Fruit fly (Drosophila melanogaster): Measurements from ENCODE around the gene CG12111.

Gene CG12111

DNA sequence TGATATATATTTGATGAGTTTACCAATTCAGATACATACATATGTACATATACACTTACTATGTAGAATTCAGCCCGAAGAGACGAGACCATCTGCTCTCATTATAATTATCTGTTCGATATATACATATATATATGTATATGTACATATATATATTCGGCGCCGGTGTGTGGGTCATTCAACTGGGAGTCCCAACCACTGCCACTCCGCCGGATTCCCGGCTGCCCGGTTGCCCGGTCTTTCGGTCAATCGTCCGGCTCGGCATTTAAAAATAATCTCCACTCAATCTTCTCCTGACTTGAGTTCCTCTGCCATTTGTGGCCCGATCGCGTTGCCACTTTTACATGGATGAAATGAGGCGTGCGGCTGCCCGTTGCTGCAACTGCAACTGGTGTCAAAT, 5.9 kb upstream of the CG12111 start:
- TF ChIP-seq CG8301 (tag; optimal IDR thresholded peaks at IDR 0.05) (no peak), CG34367 (tag; optimal IDR thresholded peaks at IDR 0.05) (no peak), Pif1B (GFP tag; optimal IDR thresholded peaks at IDR 0.05) (no peak), Ets98B (GFP tag; IDR thresholded peaks at IDR 0.05) (no peak), CG13204 (GFP tag; optimal IDR thresholded peaks at IDR 0.05) (no peak), CG32121 (GFP tag; IDR thresholded peaks at IDR 0.05) (no peak)

DNA sequence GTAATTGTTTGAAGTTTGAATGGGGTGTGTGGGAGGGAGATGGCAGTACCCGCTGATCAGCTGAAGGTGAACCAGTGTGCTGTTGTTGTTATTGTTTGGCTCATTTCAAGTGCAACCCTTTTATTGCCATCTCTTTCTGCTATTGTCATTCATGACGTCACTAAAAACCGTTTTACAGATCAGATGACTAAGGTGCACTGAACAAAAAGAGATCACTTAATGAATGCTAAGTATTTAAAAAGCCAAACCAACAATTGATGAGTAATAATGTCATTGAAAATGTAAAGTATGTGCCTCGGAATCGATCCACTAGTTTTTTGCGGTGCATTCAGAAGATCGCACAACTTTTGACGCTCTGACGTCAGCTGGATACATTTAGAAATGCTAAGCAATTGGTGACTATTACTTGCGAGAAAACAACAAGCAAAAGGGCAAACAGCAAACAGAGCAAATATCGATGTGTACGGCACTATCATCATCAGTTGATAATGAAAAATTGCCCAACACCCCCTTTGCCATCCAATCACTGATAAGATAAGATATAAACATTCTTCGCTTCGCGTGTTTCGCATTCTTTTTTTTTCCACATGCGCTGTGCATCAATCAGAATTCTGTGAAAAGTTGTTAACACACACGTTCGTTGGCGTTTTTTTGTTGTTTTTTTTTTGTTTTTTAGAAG, 4.1 kb upstream of the CG12111 start:
- no peak for TF ChIP-seq D1 (tag; optimal IDR thresholded peaks at IDR 0.05)
- peak; percentile 25 for TF ChIP-seq CG12605 (GFP tag; IDR thresholded peaks at IDR 0.05)
- no peak for TF ChIP-seq CG10348 (GFP tag; IDR thresholded peaks at IDR 0.05)
- peak; percentile 33 for TF ChIP-seq CG34367 (tag; optimal IDR thresholded peaks at IDR 0.05)
- 0 out of 2 replicates have a peak, but pooled peaks have one; percentile 4 for TF ChIP-seq rn (GFP tag; IDR thresholded peaks at IDR 0.05)
- peak; percentile 58 for TF ChIP-seq Pif1B (GFP tag; optimal IDR thresholded peaks at IDR 0.05)
- peak; percentile 46 for TF ChIP-seq Snoo (tag; optimal IDR thresholded peaks at IDR 0.05)
- TF ChIP-seq CG8301 (tag; optimal IDR thresholded peaks at IDR 0.05), result peak; percentile 48
- TF ChIP-seq Ets98B (GFP tag; IDR thresholded peaks at IDR 0.05), result peak; percentile 31; the same call in 1 of the 2 replicates
- peak; percentile 58 for TF ChIP-seq CG8159 (tag; optimal IDR thresholded peaks at IDR 0.05)
- no peak for TF ChIP-seq gl (tag; optimal IDR thresholded peaks at IDR 0.05)
- TF ChIP-seq EcR (GFP tag; optimal IDR thresholded peaks at IDR 0.05), result no peak
- peak; percentile 21 for TF ChIP-seq CG15710 (tag; optimal IDR thresholded peaks at IDR 0.05)
- peak; percentile 29 for TF ChIP-seq CG9948 (tag; optimal IDR thresholded peaks at IDR 0.05)
- TF ChIP-seq CG32121 (GFP tag; IDR thresholded peaks at IDR 0.05), result no peak
- peak; percentile 30; the same call in 1 of the 3 replicates for TF ChIP-seq CG4496 (GFP tag; IDR thresholded peaks at IDR 0.05)
- peak; percentile 48; the same call in 2 of the 3 replicates for TF ChIP-seq fd96Ca (GFP tag; IDR thresholded peaks at IDR 0.05)
- TF ChIP-seq CG13204 (GFP tag; optimal IDR thresholded peaks at IDR 0.05), result no peak
- TF ChIP-seq Pif1A (GFP tag; optimal IDR thresholded peaks at IDR 0.05), result peak; percentile 52
- TF ChIP-seq CG14655 (GFP tag; optimal IDR thresholded peaks at IDR 0.05), result peak; percentile 51
- peak; percentile 45 for TF ChIP-seq CG17806 (tag; optimal IDR thresholded peaks at IDR 0.05)

DNA sequence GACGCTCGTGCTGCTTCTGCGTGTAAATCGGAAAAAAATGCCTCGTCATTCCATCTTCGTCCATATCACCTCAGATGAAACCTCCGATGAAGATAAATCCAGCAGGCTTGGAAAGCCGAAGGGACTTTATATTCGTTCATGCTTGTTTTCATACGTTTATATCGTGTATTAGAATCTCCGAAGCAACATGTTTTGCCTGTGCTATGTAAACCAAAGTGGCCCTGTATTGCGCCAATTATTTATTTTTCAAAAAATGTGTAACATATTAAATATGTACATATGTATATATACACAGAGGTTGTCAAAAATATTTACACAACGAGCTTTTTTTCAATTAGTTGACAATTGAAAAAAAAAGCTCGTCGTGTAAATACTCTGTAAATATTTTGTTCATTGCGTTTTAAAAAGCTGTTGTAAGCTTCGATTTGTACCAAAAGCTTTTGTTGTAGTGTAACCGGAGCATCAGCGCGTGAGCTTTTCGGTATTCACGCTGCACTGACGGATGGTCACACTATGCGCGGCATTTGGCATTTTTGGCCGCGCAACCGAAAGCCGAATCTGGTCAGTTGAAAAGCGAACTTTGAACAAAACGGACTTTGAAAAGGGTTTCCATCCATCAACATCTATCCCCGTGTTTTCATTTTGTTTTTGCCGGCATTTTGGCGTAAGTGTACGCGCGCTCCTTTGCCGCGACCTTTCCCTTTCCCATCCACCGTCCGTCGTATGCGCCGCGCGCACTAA, 3.2 kb upstream of the CG12111 start, which contains the start of gene CG12065:
TSS of gene CG12065 (plus strand) at position 563 of the 741 bp plus-strand sequence.
- TF ChIP-seq D1 (tag; optimal IDR thresholded peaks at IDR 0.05) (no peak), CG9948 (tag; optimal IDR thresholded peaks at IDR 0.05) (no peak), CG13204 (GFP tag; optimal IDR thresholded peaks at IDR 0.05) (no peak), CG15710 (tag; optimal IDR thresholded peaks at IDR 0.05) (no peak), CG17806 (tag; optimal IDR thresholded peaks at IDR 0.05) (no peak), CG4496 (GFP tag; IDR thresholded peaks at IDR 0.05) (no peak), rn (GFP tag; IDR thresholded peaks at IDR 0.05) (no peak), Pif1A (GFP tag; optimal IDR thresholded peaks at IDR 0.05) (peak; percentile 25), CG34367 (tag; optimal IDR thresholded peaks at IDR 0.05) (no peak), Pif1B (GFP tag; optimal IDR thresholded peaks at IDR 0.05) (peak; percentile 48), EcR (GFP tag; optimal IDR thresholded peaks at IDR 0.05) (no peak), Snoo (tag; optimal IDR thresholded peaks at IDR 0.05) (no peak), CG12605 (GFP tag; IDR thresholded peaks at IDR 0.05) (no peak; the same call in 1 of the 2 replicates), CG8159 (tag; optimal IDR thresholded peaks at IDR 0.05) (peak; percentile 2), CG32121 (GFP tag; IDR thresholded peaks at IDR 0.05) (no peak), gl (tag; optimal IDR thresholded peaks at IDR 0.05) (no peak), Ets98B (GFP tag; IDR thresholded peaks at IDR 0.05) (no peak)

DNA sequence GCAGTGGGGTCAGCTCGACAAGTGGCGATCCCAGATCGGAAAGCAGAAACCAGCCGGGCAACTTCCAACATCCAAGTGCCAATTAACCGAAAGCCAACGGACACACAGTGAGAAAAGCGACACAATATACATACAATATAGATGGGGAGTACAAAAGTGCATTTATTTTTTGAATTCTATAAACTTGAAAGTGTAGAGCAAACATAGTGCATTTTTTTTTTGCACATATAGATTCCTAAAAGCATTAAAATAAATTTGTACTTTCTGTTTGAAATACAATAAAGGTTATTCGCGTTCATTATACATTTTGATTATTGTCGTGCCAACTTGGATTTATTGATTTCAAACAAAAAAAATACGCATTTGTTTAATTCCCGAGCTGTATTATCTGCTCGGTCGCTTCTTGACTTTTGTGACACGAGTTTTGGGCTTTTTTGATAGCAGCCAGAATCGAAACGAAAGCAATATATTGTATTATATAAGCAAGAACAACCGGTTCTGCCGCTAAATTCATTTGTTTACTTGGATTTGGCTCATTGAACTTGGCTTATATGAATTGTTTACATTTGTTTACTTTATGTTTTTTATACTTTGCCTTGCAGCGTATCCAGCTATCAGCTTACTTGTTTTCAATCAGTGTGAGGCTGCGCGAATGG, 2.3 kb upstream of the CG12111 start, which contains the start of gene spirit:
TSS of gene spirit (minus strand) at position 655 of the 656 bp plus-strand sequence.
- TF ChIP-seq rn (GFP tag; IDR thresholded peaks at IDR 0.05), result no peak
- peak; percentile 1 for TF ChIP-seq CG8301 (tag; optimal IDR thresholded peaks at IDR 0.05)
- no peak for TF ChIP-seq EcR (GFP tag; optimal IDR thresholded peaks at IDR 0.05)
- no peak for TF ChIP-seq CG12605 (GFP tag; IDR thresholded peaks at IDR 0.05)
- no peak for TF ChIP-seq CG8159 (tag; optimal IDR thresholded peaks at IDR 0.05)
- no peak for TF ChIP-seq fd96Ca (GFP tag; IDR thresholded peaks at IDR 0.05)
- TF ChIP-seq CG4496 (GFP tag; IDR thresholded peaks at IDR 0.05), result no peak
- TF ChIP-seq gl (tag; optimal IDR thresholded peaks at IDR 0.05), result no peak
- no peak for TF ChIP-seq Pif1B (GFP tag; optimal IDR thresholded peaks at IDR 0.05)
- TF ChIP-seq CG13204 (GFP tag; optimal IDR thresholded peaks at IDR 0.05), result no peak
- no peak for TF ChIP-seq CG34367 (tag; optimal IDR thresholded peaks at IDR 0.05)
- TF ChIP-seq Ets98B (GFP tag; IDR thresholded peaks at IDR 0.05), result 0 out of 2 replicates have a peak, but pooled peaks have one; percentile 10
- TF ChIP-seq CG15710 (tag; optimal IDR thresholded peaks at IDR 0.05), result no peak
- peak; percentile 14 for TF ChIP-seq CG14655 (GFP tag; optimal IDR thresholded peaks at IDR 0.05)
- no peak for TF ChIP-seq CG9948 (tag; optimal IDR thresholded peaks at IDR 0.05)
- no peak for TF ChIP-seq Pif1A (GFP tag; optimal IDR thresholded peaks at IDR 0.05)
- no peak for TF ChIP-seq CG17806 (tag; optimal IDR thresholded peaks at IDR 0.05)
- no peak for TF ChIP-seq D1 (tag; optimal IDR thresholded peaks at IDR 0.05)
- TF ChIP-seq CG10348 (GFP tag; IDR thresholded peaks at IDR 0.05), result no peak

DNA sequence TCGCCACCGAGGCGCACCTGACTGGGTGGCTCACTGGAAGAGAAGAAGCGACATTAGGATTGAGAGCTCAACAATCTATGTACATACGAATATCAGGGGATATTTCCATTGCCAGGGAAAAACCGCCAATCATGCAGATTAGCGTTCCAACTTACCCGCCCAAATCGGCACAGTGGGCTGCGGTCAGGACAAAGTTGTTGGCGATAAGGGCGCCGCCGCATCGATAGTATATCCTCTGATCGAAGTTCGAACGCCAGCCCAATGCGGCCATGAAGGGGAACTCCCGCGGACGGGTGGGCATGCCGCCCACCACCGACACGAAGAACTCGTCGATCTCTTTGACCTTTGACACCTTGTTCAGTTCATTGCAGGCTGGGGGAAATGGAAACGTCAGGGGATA, 1.2 kb upstream of the CG12111 start:
- TF ChIP-seq CG8159 (tag; optimal IDR thresholded peaks at IDR 0.05), result no peak
- TF ChIP-seq CG13204 (GFP tag; optimal IDR thresholded peaks at IDR 0.05), result no peak
- no peak for TF ChIP-seq CG32121 (GFP tag; IDR thresholded peaks at IDR 0.05)
- no peak for TF ChIP-seq rn (GFP tag; IDR thresholded peaks at IDR 0.05)
- no peak for TF ChIP-seq CG15710 (tag; optimal IDR thresholded peaks at IDR 0.05)
- no peak for TF ChIP-seq Ets98B (GFP tag; IDR thresholded peaks at IDR 0.05)
- no peak for TF ChIP-seq gl (tag; optimal IDR thresholded peaks at IDR 0.05)
- TF ChIP-seq Pif1B (GFP tag; optimal IDR thresholded peaks at IDR 0.05), result no peak
- TF ChIP-seq EcR (GFP tag; optimal IDR thresholded peaks at IDR 0.05), result no peak
- no peak for TF ChIP-seq Snoo (tag; optimal IDR thresholded peaks at IDR 0.05)
- no peak for TF ChIP-seq CG9948 (tag; optimal IDR thresholded peaks at IDR 0.05)
- no peak for TF ChIP-seq CG14655 (GFP tag; optimal IDR thresholded peaks at IDR 0.05)
- TF ChIP-seq CG8301 (tag; optimal IDR thresholded peaks at IDR 0.05), result no peak
- no peak for TF ChIP-seq CG34367 (tag; optimal IDR thresholded peaks at IDR 0.05)
- TF ChIP-seq CG17806 (tag; optimal IDR thresholded peaks at IDR 0.05), result no peak
- no peak for TF ChIP-seq D1 (tag; optimal IDR thresholded peaks at IDR 0.05)
- TF ChIP-seq fd96Ca (GFP tag; IDR thresholded peaks at IDR 0.05), result no peak
